Worm (Caenorhabditis elegans) whole organism, young adult: ENCODE measurements around the gene ins-39.

ENCODE experiments used
- F37B4.10 ChIP-seq: fragments of 200-800 bp; sonication (Bioruptor generic); IDR thresholded peaks from 2 replicates; pipeline ENCODE4 v1.3.6; 2022; ENCODE audit warnings: missing genetic modification characterization, missing compliant biosample characterization
- ama-1 ChIP-seq, 3 experiments: fragments of 150-350 bp in 1 of 3; sonication (generic microtip) in 2 of 3; optimal IDR thresholded peaks; 2 replicates each; lab custom pipeline; 2014 to 2018; ENCODE audit warnings: missing biosample characterization in 2 of 3, missing genetic modification characterization in 2 of 3, missing genetic modification reagents in 2 of 3
- ccch-3 ChIP-seq: fragments of 200-800 bp; sonication (Bioruptor generic); optimal IDR thresholded peaks from 2 replicates; lab custom pipeline; 2018; ENCODE audit warnings: mild to moderate bottlenecking, missing genetic modification characterization, missing compliant biosample characterization
- lsy-27 ChIP-seq: sonication (generic microtip); optimal IDR thresholded peaks from 2 replicates; lab custom pipeline; 2017; ENCODE audit warnings: missing genetic modification characterization, mild to moderate bottlenecking, missing compliant biosample characterization, antibody characterized with exemption, missing genotype, borderline replicate concordance; ENCODE audit not compliant: insufficient read depth
- mcd-1 ChIP-seq: fragments of 200-800 bp; sonication (Bioruptor generic); IDR thresholded peaks from 2 replicates; pipeline ENCODE4 v1.3.6; 2022; ENCODE audit warnings: missing genetic modification reagents, missing genetic modification characterization, missing compliant biosample characterization
- mxl-1 ChIP-seq: sonication (generic microtip); optimal IDR thresholded peaks from 2 replicates; lab custom pipeline; 2016; ENCODE audit warnings: missing genetic modification characterization, missing compliant biosample characterization
- nhr-120 ChIP-seq: fragments of 200-800 bp; sonication (Bioruptor generic); IDR thresholded peaks from 2 replicates; pipeline ENCODE4 v1.3.6; 2022; ENCODE audit warnings: missing genetic modification characterization, missing compliant biosample characterization
- sdz-38 ChIP-seq: sonication (generic microtip); optimal IDR thresholded peaks from 2 replicates; lab custom pipeline; 2016; ENCODE audit warnings: missing genotype, missing genetic modification characterization, missing compliant biosample characterization

ce11 chrX:1337834-1338233, 6.4 kb downstream of the ins-39 start:
- TF ChIP-seq mxl-1 (tag; lab: Kevin White, UChicago) (no peak), F37B4.10 (GFP tag; lab: Robert Waterston, UW) (no peak), mcd-1 (GFP tag; lab: Robert Waterston, UW) (no peak), nhr-120 (GFP tag; lab: Robert Waterston, UW) (no peak), lsy-27 (no peak), ccch-3 (GFP tag; lab: Kevin White, UChicago) (no peak), sdz-38 (tag; lab: Kevin White, UChicago) (no peak), ama-1 (optimal IDR thresholded peaks at IDR 0.05; lab: Kevin White, UChicago) (no peak), ama-1 (GFP tag; optimal IDR thresholded peaks at IDR 0.05; lab: Kevin White, UChicago) (no peak)
